Worm (Caenorhabditis elegans): ENCODE data around the gene wht-4.

wht-4 gene

ce11 chrII:3250195-3250594 lies 28.5 kb upstream of the wht-4 start:
- TF ChIP-seq sem-2 (GFP tag; optimal IDR thresholded peaks at IDR 0.05) (no peak), lin-32 (GFP tag; optimal IDR thresholded peaks at IDR 0.05) (no peak), blmp-1 (tag; optimal IDR thresholded peaks at IDR 0.05) (no peak), unc-62 (GFP tag; optimal IDR thresholded peaks at IDR 0.05) (no peak), ham-2 (GFP tag; optimal IDR thresholded peaks at IDR 0.05) (no peak), mab-5 (tag; optimal IDR thresholded peaks at IDR 0.05) (no peak), zip-8 (tag; optimal IDR thresholded peaks at IDR 0.05) (no peak), hlh-1 (tag; optimal IDR thresholded peaks at IDR 0.05) (no peak), drap-1 (GFP tag; optimal IDR thresholded peaks at IDR 0.05) (no peak), nhr-237 (tag; optimal IDR thresholded peaks at IDR 0.05) (no peak), ceh-43 (GFP tag; optimal IDR thresholded peaks at IDR 0.05) (no peak), flh-1 (GFP tag; optimal IDR thresholded peaks at IDR 0.05) (no peak), unc-39 (tag; optimal IDR thresholded peaks at IDR 0.05) (no peak), cnd-1 (tag; optimal IDR thresholded peaks at IDR 0.05) (no peak), tbx-8 (GFP tag; optimal IDR thresholded peaks at IDR 0.05) (no peak), elt-3 (tag; optimal IDR thresholded peaks at IDR 0.05) (no peak), ces-1 (GFP tag; optimal IDR thresholded peaks at IDR 0.05) (no peak), ceh-83 (GFP tag; optimal IDR thresholded peaks at IDR 0.05) (no peak)

ce11 chrII:3251782-3252181 lies 27.0 kb upstream of the wht-4 start:
- no peak for TF ChIP-seq unc-120 (tag; optimal IDR thresholded peaks at IDR 0.05; ENCODE audit: poor library complexity, severe bottlenecking)
- no peak for TF ChIP-seq M03D4.4 (tag; optimal IDR thresholded peaks at IDR 0.05)
- TF ChIP-seq ztf-11 (tag; optimal IDR thresholded peaks at IDR 0.05) = no peak
- TF ChIP-seq zip-8 (tag; optimal IDR thresholded peaks at IDR 0.05) = no peak
- TF ChIP-seq nhr-12 (tag; optimal IDR thresholded peaks at IDR 0.05) = no peak
- no peak for TF ChIP-seq mab-5 (tag; optimal IDR thresholded peaks at IDR 0.05)
- no peak for TF ChIP-seq lsy-2 (tag; optimal IDR thresholded peaks at IDR 0.05)
- no peak for TF ChIP-seq nhr-76 (tag; optimal IDR thresholded peaks at IDR 0.05)
- TF ChIP-seq blmp-1 (tag; optimal IDR thresholded peaks at IDR 0.05) = no peak
- TF ChIP-seq ces-1 (GFP tag; optimal IDR thresholded peaks at IDR 0.05) = no peak
- TF ChIP-seq nhr-28 (tag; optimal IDR thresholded peaks at IDR 0.05) = no peak
- no peak for TF ChIP-seq lin-13 (tag; optimal IDR thresholded peaks at IDR 0.05)
- TF ChIP-seq sptf-1 (tag; optimal IDR thresholded peaks at IDR 0.05) = no peak

- no peak for TF ChIP-seq ces-1 (GFP tag; optimal IDR thresholded peaks at IDR 0.05)
- no peak for TF ChIP-seq flh-1 (GFP tag; optimal IDR thresholded peaks at IDR 0.05)
- TF ChIP-seq drap-1 (GFP tag; optimal IDR thresholded peaks at IDR 0.05) = no peak
- no peak for TF ChIP-seq tbx-8 (GFP tag; optimal IDR thresholded peaks at IDR 0.05)
- TF ChIP-seq elt-1 (tag; optimal IDR thresholded peaks at IDR 0.05; ENCODE audit: borderline replicate concordance, insufficient read depth) = no peak
- no peak for TF ChIP-seq lin-13 (tag; optimal IDR thresholded peaks at IDR 0.05)
- TF ChIP-seq ceh-43 (GFP tag; optimal IDR thresholded peaks at IDR 0.05) = no peak
Observed at ce11 chrII:3259254-3259653, 19.5 kb upstream of the wht-4 start, which contains the start of gene gcy-19. gcy-19 (minus strand) TSS chrII:3259354.

ce11 chrII:3262504-3262903 lies 16.2 kb upstream of the wht-4 start, which contains the start of gene F02E11.2:
F02E11.2 (plus strand) TSS chrII:3262804.
- no peak for TF ChIP-seq bed-3 (GFP tag; optimal IDR thresholded peaks at IDR 0.05)
- TF ChIP-seq sem-2 (GFP tag; optimal IDR thresholded peaks at IDR 0.05) = no peak
- TF ChIP-seq ceh-39 (tag; optimal IDR thresholded peaks at IDR 0.05) = no peak
- TF ChIP-seq nhr-2 (tag; optimal IDR thresholded peaks at IDR 0.05) = no peak
- no peak for TF ChIP-seq lin-13 (tag; optimal IDR thresholded peaks at IDR 0.05)
- no peak for TF ChIP-seq ztf-11 (tag; optimal IDR thresholded peaks at IDR 0.05)
- TF ChIP-seq nhr-76 (tag; optimal IDR thresholded peaks at IDR 0.05) = no peak
- no peak for TF ChIP-seq nhr-12 (tag; optimal IDR thresholded peaks at IDR 0.05)

- TF ChIP-seq mls-2 (tag; optimal IDR thresholded peaks at IDR 0.05) (no peak), mep-1 (tag; optimal IDR thresholded peaks at IDR 0.05) (no peak), ztf-11 (tag; optimal IDR thresholded peaks at IDR 0.05) (no peak), ham-2 (GFP tag; optimal IDR thresholded peaks at IDR 0.05) (no peak), lsy-2 (tag; optimal IDR thresholded peaks at IDR 0.05) (no peak), nhr-237 (tag; optimal IDR thresholded peaks at IDR 0.05) (no peak), unc-39 (tag; optimal IDR thresholded peaks at IDR 0.05) (no peak), tbx-8 (GFP tag; optimal IDR thresholded peaks at IDR 0.05) (no peak)
Observed at ce11 chrII:3264704-3265103, 14.0 kb upstream of the wht-4 start.
